Fruit fly (Drosophila melanogaster): ENCODE data around the gene CG3597.

Gene CG3597

DNA sequence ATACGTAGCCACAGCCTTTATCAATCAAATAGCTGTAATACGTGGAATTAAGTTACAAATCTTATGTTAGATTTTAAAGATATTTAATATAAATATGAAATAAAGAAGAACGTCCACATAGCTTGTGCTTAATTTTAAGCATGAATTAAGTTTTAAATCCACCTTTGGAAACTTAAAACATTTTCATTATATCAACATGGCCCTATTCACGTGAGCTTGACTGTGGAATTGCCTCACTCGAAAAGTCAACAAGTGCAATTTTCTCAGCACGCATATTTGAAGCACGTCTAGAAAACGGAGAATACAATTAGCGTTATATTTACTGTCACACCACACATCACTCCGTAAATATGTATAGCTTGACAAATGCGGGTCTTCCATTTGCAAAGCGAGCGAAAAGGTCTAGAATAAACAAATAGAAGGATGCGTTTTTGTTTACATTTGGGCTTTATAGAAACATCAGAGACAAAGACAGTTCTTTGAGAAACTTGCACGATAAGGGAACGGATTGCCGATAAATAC, 7.6 kb downstream of the CG3597 start (continued):
- TF ChIP-seq CG10267 (tag; optimal IDR thresholded peaks at IDR 0.05) (peak; percentile 87), CG10654 (GFP tag; optimal IDR thresholded peaks at IDR 0.05) (peak; percentile 73), CG34224 (GFP tag; IDR thresholded peaks at IDR 0.05; ENCODE audit: partially characterized antibody) (no peak), ATbp (GFP tag; optimal IDR thresholded peaks at IDR 0.05) (peak; percentile 80), CG1792 (GFP tag; optimal IDR thresholded peaks at IDR 0.05) (peak; percentile 25), sc (optimal IDR thresholded peaks at IDR 0.05) (no peak), sc (GFP tag; optimal IDR thresholded peaks at IDR 0.05) (peak; percentile 79), Fer1 (GFP tag; optimal IDR thresholded peaks at IDR 0.05) (peak; percentile 92), Adf1 (GFP tag; IDR thresholded peaks at IDR 0.05) (peak; percentile 55), CG1024 (GFP tag; IDR thresholded peaks at IDR 0.05) (peak; percentile 72), wdn (GFP tag; IDR thresholded peaks at IDR 0.05) (peak; percentile 82), CG11560 (tag; IDR thresholded peaks at IDR 0.05) (no peak), Myb (GFP tag; optimal IDR thresholded peaks at IDR 0.05) (peak; percentile 27), en (GFP tag; optimal IDR thresholded peaks at IDR 0.05) (peak; percentile 10), BtbVII (GFP tag; optimal IDR thresholded peaks at IDR 0.05) (peak; percentile 92), sqz (GFP tag; optimal IDR thresholded peaks at IDR 0.05) (peak; percentile 81), jumu (GFP tag; optimal IDR thresholded peaks at IDR 0.05) (no peak), wor (GFP tag; IDR thresholded peaks at IDR 0.05) (peak; percentile 72), Xbp1 (GFP tag; optimal IDR thresholded peaks at IDR 0.05) (peak; percentile 88), CG1603 (tag; optimal IDR thresholded peaks at IDR 0.05) (peak; percentile 70), az2 (GFP tag; optimal IDR thresholded peaks at IDR 0.05) (peak; percentile 84), yki (optimal IDR thresholded peaks at IDR 0.05) (no peak), NFAT (GFP tag; IDR thresholded peaks at IDR 0.05) (peak; percentile 64), CG13123 (GFP tag; optimal IDR thresholded peaks at IDR 0.05) (peak; percentile 47), Neu2 (GFP tag; optimal IDR thresholded peaks at IDR 0.05; ENCODE audit: borderline replicate concordance) (no peak), lbe (GFP tag; optimal IDR thresholded peaks at IDR 0.05) (peak; percentile 95), row (GFP tag; IDR thresholded peaks at IDR 0.05) (peak; percentile 92), CG2889 (GFP tag; IDR thresholded peaks at IDR 0.05) (no peak), zfh1 (GFP tag; IDR thresholded peaks at IDR 0.05) (peak; percentile 79), bab2 (GFP tag; optimal IDR thresholded peaks at IDR 0.05) (peak; percentile 64), jing (GFP tag; optimal IDR thresholded peaks at IDR 0.05) (peak; percentile 52), pho (GFP tag; optimal IDR thresholded peaks at IDR 0.05) (peak; percentile 60), Dll (GFP tag; IDR thresholded peaks at IDR 0.05; ENCODE audit: partially characterized antibody) (no peak), Rx (GFP tag; IDR thresholded peaks at IDR 0.05) (peak; percentile 64; the same call in 1 of the 2 replicates), MESR4 (GFP tag; optimal IDR thresholded peaks at IDR 0.05) (no peak), Hsf (GFP tag; optimal IDR thresholded peaks at IDR 0.05) (peak; percentile 60), stc (GFP tag; IDR thresholded peaks at IDR 0.05) (peak; percentile 87), Hmx (GFP tag; optimal IDR thresholded peaks at IDR 0.05) (peak; percentile 70), CG10147 (GFP tag; optimal IDR thresholded peaks at IDR 0.05) (peak; percentile 89), mld (GFP tag; IDR thresholded peaks at IDR 0.05; ENCODE audit: partially characterized antibody) (no peak), rib (GFP tag; IDR thresholded peaks at IDR 0.05) (no peak), E2f1 (GFP tag; IDR thresholded peaks at IDR 0.05) (peak; percentile 84), CG17328 (GFP tag; IDR thresholded peaks at IDR 0.05) (peak; percentile 89), bbx (GFP tag; IDR thresholded peaks at IDR 0.05; ENCODE audit: partially characterized antibody) (no peak), CG4360 (GFP tag; IDR thresholded peaks at IDR 0.05) (peak; percentile 80), ranshi (GFP tag; IDR thresholded peaks at IDR 0.05) (peak; percentile 86; the same call in 1 of the 2 replicates), HLH54F (GFP tag; optimal IDR thresholded peaks at IDR 0.05) (peak; percentile 5), CG1529 (GFP tag; optimal IDR thresholded peaks at IDR 0.05) (peak; percentile 80), br (optimal IDR thresholded peaks at IDR 0.05) (no peak), Max (GFP tag; optimal IDR thresholded peaks at IDR 0.05) (peak; percentile 87), her (GFP tag; optimal IDR thresholded peaks at IDR 0.05) (no peak), Aef1 (GFP tag; IDR thresholded peaks at IDR 0.05) (peak; percentile 83), bigmax (GFP tag; optimal IDR thresholded peaks at IDR 0.05) (peak; percentile 16)
